Worm (Caenorhabditis elegans) whole organism, L2 larva: ENCODE measurements around the gene bus-17.

Source experiments
- C34F6.9 ChIP-seq: fragments of 150-350 bp; optimal IDR thresholded peaks from 2 replicates; lab custom pipeline; 2014; ENCODE audit warnings: missing biosample characterization, missing genetic modification characterization
- F13H6.1 ChIP-seq: sonication (generic microtip); optimal IDR thresholded peaks from 2 replicates; lab custom pipeline; 2016; ENCODE audit warnings: missing genetic modification characterization, missing compliant biosample characterization
- R02D3.7 ChIP-seq: fragments of 150-350 bp; optimal IDR thresholded peaks from 2 replicates; lab custom pipeline; 2014; ENCODE audit warnings: missing biosample characterization, missing genetic modification characterization
- Y55F3AM.14 ChIP-seq: fragments of 200-800 bp; sonication (Bioruptor generic); optimal IDR thresholded peaks from 2 replicates; lab custom pipeline; 2018; ENCODE audit warnings: mild to moderate bottlenecking, missing genetic modification characterization, missing compliant biosample characterization
- ZK546.5 ChIP-seq: sonication (generic microtip); optimal IDR thresholded peaks from 2 replicates; lab custom pipeline; 2017; ENCODE audit warnings: missing biosample characterization, missing genetic modification characterization
- alr-1 ChIP-seq: fragments of 150-350 bp; optimal IDR thresholded peaks from 2 replicates; lab custom pipeline; 2014; ENCODE audit warnings: missing biosample characterization, missing genetic modification characterization
- ama-1 ChIP-seq: fragments of 150-350 bp; optimal IDR thresholded peaks from 2 replicates; lab custom pipeline; 2018; ENCODE audit warnings: inconsistent platforms
- blmp-1 ChIP-seq: sonication (generic microtip); optimal IDR thresholded peaks from 2 replicates; lab custom pipeline; 2017; ENCODE audit warnings: missing genetic modification characterization, mild to moderate bottlenecking, missing compliant biosample characterization, antibody characterized with exemption, moderate library complexity; ENCODE audit not compliant: insufficient read depth
- ceh-82 ChIP-seq: fragments of 150-350 bp; optimal IDR thresholded peaks from 2 replicates; lab custom pipeline; 2014; ENCODE audit warnings: missing biosample characterization, missing genetic modification characterization
- crh-2 ChIP-seq: sonication (generic microtip); optimal IDR thresholded peaks from 2 replicates; lab custom pipeline; 2017; ENCODE audit warnings: missing biosample characterization, missing genetic modification characterization
- egl-27 ChIP-seq: sonication (generic microtip); optimal IDR thresholded peaks from 3 replicates; lab custom pipeline; 2017; ENCODE audit warnings: missing biosample characterization, missing genetic modification reagents, missing genetic modification characterization
- elt-1 ChIP-seq: fragments of 150-350 bp; optimal IDR thresholded peaks from 2 replicates; lab custom pipeline; 2014; ENCODE audit warnings: missing biosample characterization, missing genetic modification characterization
- elt-3 ChIP-seq: sonication (generic microtip); optimal IDR thresholded peaks from 2 replicates; lab custom pipeline; 2017; ENCODE audit warnings: missing biosample characterization, missing genetic modification characterization
- fos-1 ChIP-seq: fragments of 150-350 bp; optimal IDR thresholded peaks from 2 replicates; lab custom pipeline; 2014; ENCODE audit warnings: missing biosample characterization, missing genetic modification characterization
- gmeb-1 ChIP-seq: fragments of 150-350 bp; optimal IDR thresholded peaks from 2 replicates; lab custom pipeline; 2014; ENCODE audit warnings: missing biosample characterization, missing genetic modification characterization
- lin-39 ChIP-seq: fragments of 150-350 bp; optimal IDR thresholded peaks from 2 replicates; lab custom pipeline; 2014; ENCODE audit warnings: missing biosample characterization, missing genetic modification reagents, missing genetic modification characterization
- mdl-1 ChIP-seq, 2 experiments: fragments of 150-350 bp in 1 of 2; sonication (generic microtip) in 1 of 2; optimal IDR thresholded peaks; 2 replicates each; lab custom pipeline; 2017; ENCODE audit warnings: missing biosample characterization in 2 of 2, missing genetic modification characterization in 2 of 2
- nhr-10 ChIP-seq: sonication (generic microtip); optimal IDR thresholded peaks from 2 replicates; lab custom pipeline; 2017; ENCODE audit warnings: missing biosample characterization, missing genetic modification characterization
- nhr-11 ChIP-seq: fragments of 150-350 bp; optimal IDR thresholded peaks from 2 replicates; lab custom pipeline; 2014; ENCODE audit warnings: missing biosample characterization, missing genetic modification characterization
- nhr-12 ChIP-seq: fragments of 150-350 bp; optimal IDR thresholded peaks from 2 replicates; lab custom pipeline; 2014; ENCODE audit warnings: missing biosample characterization, missing genetic modification characterization
- nhr-129 ChIP-seq: fragments of 150-350 bp; optimal IDR thresholded peaks from 2 replicates; lab custom pipeline; 2014; ENCODE audit warnings: missing biosample characterization, missing genetic modification characterization
- nhr-21 ChIP-seq: fragments of 150-350 bp; optimal IDR thresholded peaks from 2 replicates; lab custom pipeline; 2014; ENCODE audit warnings: missing biosample characterization, missing genetic modification characterization
- nhr-23 ChIP-seq: fragments of 150-350 bp; optimal IDR thresholded peaks from 2 replicates; lab custom pipeline; 2014; ENCODE audit warnings: missing biosample characterization, missing genetic modification reagents, missing genetic modification characterization
- nhr-25 ChIP-seq: fragments of 150-350 bp; sonication (generic microtip); optimal IDR thresholded peaks from 3 replicates; lab custom pipeline; 2014; ENCODE audit warnings: missing biosample characterization, missing genetic modification characterization
- nhr-6 ChIP-seq: fragments of 150-350 bp; optimal IDR thresholded peaks from 2 replicates; lab custom pipeline; 2014; ENCODE audit warnings: missing biosample characterization, missing genetic modification characterization
- nhr-77 ChIP-seq: fragments of 150-350 bp; optimal IDR thresholded peaks from 2 replicates; lab custom pipeline; 2014; ENCODE audit warnings: missing biosample characterization, missing genetic modification characterization
- peb-1 ChIP-seq: fragments of 150-350 bp; optimal IDR thresholded peaks from 2 replicates; lab custom pipeline; 2014; ENCODE audit warnings: missing biosample characterization, missing genetic modification characterization
- sem-4 ChIP-seq: fragments of 150-350 bp; optimal IDR thresholded peaks from 2 replicates; lab custom pipeline; 2014; ENCODE audit warnings: missing biosample characterization, missing genetic modification reagents, missing genetic modification characterization
- sma-3 ChIP-seq: sonication (generic microtip); optimal IDR thresholded peaks from 2 replicates; lab custom pipeline; 2016; ENCODE audit warnings: missing genetic modification reagents, missing genetic modification characterization, missing compliant biosample characterization
- sma-9 ChIP-seq, 2 experiments: fragments of 150-350 bp in 1 of 2; sonication (generic microtip) in 1 of 2; optimal IDR thresholded peaks; 2 replicates each; lab custom pipeline; 2014 to 2016; ENCODE audit warnings: missing genetic modification characterization in 2 of 2, mild to moderate bottlenecking in 1 of 2, missing biosample characterization in 1 of 2, missing compliant biosample characterization in 1 of 2, missing genetic modification reagents in 1 of 2, moderate library complexity in 1 of 2
- snpc-4 ChIP-seq: fragments of 150-350 bp; optimal IDR thresholded peaks from 2 replicates; lab custom pipeline; 2014; ENCODE audit warnings: missing biosample characterization, missing genetic modification characterization
- unc-39 ChIP-seq: fragments of 150-350 bp; optimal IDR thresholded peaks from 2 replicates; lab custom pipeline; 2014; ENCODE audit warnings: missing biosample characterization, missing genetic modification characterization
- unc-62 ChIP-seq: fragments of 150-350 bp; optimal IDR thresholded peaks from 2 replicates; lab custom pipeline; 2014; ENCODE audit warnings: missing biosample characterization, missing genetic modification reagents, missing genetic modification characterization
- zag-1 ChIP-seq: fragments of 150-350 bp; optimal IDR thresholded peaks from 2 replicates; lab custom pipeline; 2014; ENCODE audit warnings: missing biosample characterization, missing genetic modification characterization
- ztf-1 ChIP-seq: fragments of 200-800 bp; sonication (Bioruptor generic); conservative IDR thresholded peaks from 2 replicates; pipeline ENCODE4 v1.3.6; 2022; ENCODE audit warnings: missing genetic modification characterization, missing compliant biosample characterization
- ztf-11 ChIP-seq: sonication (generic microtip); optimal IDR thresholded peaks from 2 replicates; lab custom pipeline; 2017; ENCODE audit warnings: missing biosample characterization, missing genetic modification characterization
- ztf-4 ChIP-seq: fragments of 150-350 bp; optimal IDR thresholded peaks from 2 replicates; lab custom pipeline; 2014; ENCODE audit warnings: missing biosample characterization, missing genetic modification characterization

The bus-17 gene

ce11 chrX:15724994-15725393 is 41.2 kb downstream of the bus-17 start (continued):
- TF ChIP-seq ZK546.5: no peak
- TF ChIP-seq nhr-10 (tag; lab: Kevin White, UChicago): no peak
- TF ChIP-seq F13H6.1 (tag; lab: Kevin White, UChicago): peak; percentile 66
- peak; percentile 43 for TF ChIP-seq crh-2 (tag; lab: Kevin White, UChicago)
- TF ChIP-seq ztf-1 (GFP tag; lab: Robert Waterston, UW): no peak

- no peak for TF ChIP-seq R02D3.7
Observed at ce11 chrX:15721346-15721745, 44.8 kb downstream of the bus-17 start, which contains the start of gene ZK662.5. Gene ZK662.5, plus strand, starts transcription at chrX:15721646.

ce11 chrX:15718325-15718724 is 47.8 kb downstream of the bus-17 start, which contains the start of gene ZK662.6:
Gene ZK662.6, plus strand, starts transcription at chrX:15718625.
- no peak for TF ChIP-seq nhr-10 (tag; lab: Kevin White, UChicago)
- no peak for TF ChIP-seq ztf-11 (tag; lab: Kevin White, UChicago)
- no peak for TF ChIP-seq mdl-1 (tag; optimal IDR thresholded peaks at IDR 0.05; lab: Kevin White, UChicago)

ce11 chrX:15716971-15717370 is 49.2 kb downstream of the bus-17 start:
- no peak for TF ChIP-seq sem-4 (tag; lab: Kevin White, UChicago)
- TF ChIP-seq snpc-4 (tag; lab: Kevin White, UChicago): no peak
- no peak for TF ChIP-seq ceh-82 (tag; lab: Kevin White, UChicago)
- no peak for TF ChIP-seq peb-1
- no peak for TF ChIP-seq elt-3
- TF ChIP-seq, all 48 proteins: peak for 0

- no peak for TF ChIP-seq elt-3
- TF ChIP-seq elt-1 (tag; lab: Kevin White, UChicago): peak; percentile 78
- no peak for TF ChIP-seq ztf-11 (tag; lab: Kevin White, UChicago)
- TF ChIP-seq unc-62 (GFP tag; lab: Kevin White, UChicago): no peak
- no peak for TF ChIP-seq lin-39 (tag; lab: Kevin White, UChicago)
- TF ChIP-seq nhr-11 (tag; lab: Kevin White, UChicago): no peak
- TF ChIP-seq sma-9 (GFP tag; optimal IDR thresholded peaks at IDR 0.05; lab: Kevin White, UChicago): peak; percentile 61
- no peak for TF ChIP-seq sma-9 (tag; optimal IDR thresholded peaks at IDR 0.05; lab: Kevin White, UChicago)
Observed at ce11 chrX:15713189-15713588, 53.0 kb downstream of the bus-17 start.

ce11 chrX:15709594-15709993 is 56.6 kb downstream of the bus-17 start:
- TF ChIP-seq ceh-82 (tag; lab: Kevin White, UChicago) (no peak), nhr-77 (tag; lab: Kevin White, UChicago) (no peak), sma-3 (peak; percentile 61), blmp-1 (tag; lab: Kevin White, UChicago) (peak; percentile 71), mdl-1 (tag; optimal IDR thresholded peaks at IDR 0.05; lab: Kevin White, UChicago) (peak; percentile 38 to 87), sem-4 (tag; lab: Kevin White, UChicago) (peak; percentile 5), nhr-129 (peak; percentile 71), fos-1 (tag; lab: Kevin White, UChicago) (peak; percentile 57), nhr-25 (tag; lab: Kevin White, UChicago) (peak; percentile 61), sma-9 (GFP tag; optimal IDR thresholded peaks at IDR 0.05; lab: Kevin White, UChicago) (peak; percentile 91), sma-9 (tag; optimal IDR thresholded peaks at IDR 0.05; lab: Kevin White, UChicago) (no peak), egl-27 (tag; lab: Kevin White, UChicago) (peak; percentile 3), nhr-21 (tag; lab: Kevin White, UChicago) (peak; percentile 80), peb-1 (no peak), F13H6.1 (tag; lab: Kevin White, UChicago) (peak; percentile 24), crh-2 (tag; lab: Kevin White, UChicago) (peak; percentile 61), gmeb-1 (tag; lab: Kevin White, UChicago) (peak; percentile 28)

- TF ChIP-seq unc-39 (tag; lab: Kevin White, UChicago) (no peak), crh-2 (tag; lab: Kevin White, UChicago) (no peak), nhr-12 (tag; lab: Kevin White, UChicago) (no peak), nhr-23 (no peak), unc-62 (GFP tag; lab: Kevin White, UChicago) (no peak), F13H6.1 (tag; lab: Kevin White, UChicago) (no peak), ama-1 (lab: Kevin White, UChicago) (no peak), peb-1 (no peak), Y55F3AM.14 (GFP tag; lab: Kevin White, UChicago) (no peak), sma-3 (no peak), nhr-6 (tag; lab: Kevin White, UChicago) (no peak), R02D3.7 (no peak), elt-1 (tag; lab: Kevin White, UChicago) (no peak), sma-9 (GFP tag; optimal IDR thresholded peaks at IDR 0.05; lab: Kevin White, UChicago) (no peak), sma-9 (tag; optimal IDR thresholded peaks at IDR 0.05; lab: Kevin White, UChicago) (no peak), ztf-1 (GFP tag; lab: Robert Waterston, UW) (no peak), zag-1 (tag; lab: Kevin White, UChicago) (no peak), C34F6.9 (tag; lab: Kevin White, UChicago) (no peak), alr-1 (no peak), ztf-4 (tag; lab: Kevin White, UChicago) (no peak), nhr-129 (no peak)
- TF ChIP-seq, all 48 proteins: peak for 0
Observed at ce11 chrX:15707913-15708312, 58.2 kb downstream of the bus-17 start, which contains the start of gene nhr-48. Gene nhr-48, plus strand, starts transcription at chrX:15708213.
